Fruit fly (Drosophila melanogaster): ENCODE data around the gene CG8173.

- no peak for TF ChIP-seq psq (optimal IDR thresholded peaks at IDR 0.05)
- TF ChIP-seq Sin3A (optimal IDR thresholded peaks at IDR 0.05): no peak
- TF ChIP-seq h (optimal IDR thresholded peaks at IDR 0.05): no peak
- TF ChIP-seq Myc (optimal IDR thresholded peaks at IDR 0.05): no peak
- TF ChIP-seq ttk (optimal IDR thresholded peaks at IDR 0.05): no peak
- TF ChIP-seq insv (optimal IDR thresholded peaks at IDR 0.05): no peak
These were observed 15.2 kb downstream of the CG8173 start for dm6 chrX:17693981-17694872.

Measured in Kc167 (cell line).